Fruit fly (Drosophila melanogaster): Measurements from ENCODE around the gene Pi3K68D.

DNA sequence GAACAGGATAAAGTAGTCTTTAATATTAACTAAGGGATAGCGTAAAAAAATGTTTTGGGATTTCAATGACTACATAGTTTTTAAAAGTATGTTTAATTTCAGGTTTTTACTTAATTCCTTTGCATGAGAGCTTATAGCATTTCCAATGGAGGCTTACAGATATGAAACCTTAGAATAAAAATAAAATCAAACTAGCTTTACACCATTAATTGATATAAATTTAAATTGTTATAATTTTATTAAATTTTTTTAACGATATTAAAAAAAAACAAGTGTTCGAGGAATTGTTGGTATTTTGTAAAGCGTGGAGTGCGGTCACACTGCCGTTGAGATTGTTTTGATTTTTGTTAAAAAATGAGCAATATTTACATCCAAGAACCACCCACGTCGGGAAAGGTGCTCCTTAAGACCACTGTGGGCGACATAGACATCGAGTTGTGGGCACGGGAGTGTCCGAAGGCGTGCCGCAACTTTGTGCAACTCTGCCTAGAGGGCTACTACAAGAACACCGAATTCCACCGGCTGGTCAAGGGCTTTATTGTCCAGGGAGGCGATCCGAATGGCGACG, 3.5 kb upstream of the Pi3K68D start, which contains the start of the genes twy and CG10907:
- TF ChIP-seq pan (optimal IDR thresholded peaks at IDR 0.05) = no peak
- no peak for TF ChIP-seq Dll (optimal IDR thresholded peaks at IDR 0.05)
- no peak for TF ChIP-seq psq (optimal IDR thresholded peaks at IDR 0.05)

All from whole organism.